Worm (Caenorhabditis elegans) whole organism, L3 larva: ENCODE results near the gene ZK1290.13.

Experiments
- R02D3.7 ChIP-seq: fragments of 150-350 bp; optimal IDR thresholded peaks from 2 replicates; lab custom pipeline; 2014; ENCODE audit warnings: missing biosample characterization, missing genetic modification characterization
- ZK546.5 ChIP-seq: sonication (generic microtip); optimal IDR thresholded peaks from 2 replicates; lab custom pipeline; 2017; ENCODE audit warnings: missing biosample characterization, missing genetic modification characterization
- aly-2 ChIP-seq: fragments of 150-350 bp; optimal IDR thresholded peaks from 2 replicates; lab custom pipeline; 2014; ENCODE audit warnings: missing biosample characterization, missing genetic modification characterization
- ama-1 ChIP-seq: fragments of 150-350 bp; optimal IDR thresholded peaks from 2 replicates; lab custom pipeline; 2018
- ceh-16 ChIP-seq: sonication (generic microtip); optimal IDR thresholded peaks from 2 replicates; lab custom pipeline; 2017; ENCODE audit warnings: missing biosample characterization, missing genetic modification characterization
- ceh-28 ChIP-seq: fragments of 150-350 bp; optimal IDR thresholded peaks from 2 replicates; lab custom pipeline; 2014; ENCODE audit warnings: missing biosample characterization, missing genetic modification reagents, missing genetic modification characterization
- ceh-82 ChIP-seq: fragments of 150-350 bp; optimal IDR thresholded peaks from 2 replicates; lab custom pipeline; 2014; ENCODE audit warnings: missing biosample characterization, missing genetic modification characterization
- ceh-9 ChIP-seq: sonication (generic microtip); optimal IDR thresholded peaks from 2 replicates; lab custom pipeline; 2018; ENCODE audit warnings: missing biosample characterization, missing genetic modification characterization
- egl-27 ChIP-seq: sonication (generic microtip); optimal IDR thresholded peaks from 4 replicates; lab custom pipeline; 2017; ENCODE audit warnings: missing biosample characterization, missing genetic modification reagents, missing genetic modification characterization
- egl-5 ChIP-seq: fragments of 150-350 bp; optimal IDR thresholded peaks from 2 replicates; lab custom pipeline; 2017; ENCODE audit warnings: missing biosample characterization, missing genetic modification reagents, missing genetic modification characterization, inconsistent platforms
- elt-1 ChIP-seq: fragments of 150-350 bp; optimal IDR thresholded peaks from 2 replicates; lab custom pipeline; 2014; ENCODE audit warnings: missing biosample characterization, missing genetic modification characterization
- elt-2 ChIP-seq: sonication (generic microtip); optimal IDR thresholded peaks from 2 replicates; lab custom pipeline; 2016; ENCODE audit warnings: missing genetic modification reagents, mild to moderate bottlenecking, missing genetic modification characterization, missing compliant biosample characterization
- elt-3 ChIP-seq, 3 experiments: fragments of 150-350 bp in 1 of 3; sonication (generic microtip) in 2 of 3; optimal IDR thresholded peaks; 2 replicates in 2 of 3; 4 replicates in 1 of 3; lab custom pipeline; 2014 to 2017; ENCODE audit warnings: missing biosample characterization in 3 of 3, missing genetic modification characterization in 3 of 3
- eor-1 ChIP-seq, 2 experiments: fragments of 150-350 bp; optimal IDR thresholded peaks; 2 replicates each; lab custom pipeline; 2014 to 2018; ENCODE audit warnings: missing biosample characterization in 2 of 2, missing genetic modification characterization in 2 of 2
- fkh-10 ChIP-seq: sonication (generic microtip); optimal IDR thresholded peaks from 2 replicates; lab custom pipeline; 2017; ENCODE audit warnings: missing biosample characterization, missing genetic modification reagents, missing genetic modification characterization
- fkh-2 ChIP-seq: fragments of 150-350 bp; optimal IDR thresholded peaks from 2 replicates; lab custom pipeline; 2014; ENCODE audit warnings: missing biosample characterization, missing genetic modification reagents, missing genetic modification characterization
- hmg-11 ChIP-seq: sonication (generic microtip); optimal IDR thresholded peaks from 2 replicates; lab custom pipeline; 2016; ENCODE audit warnings: missing genetic modification characterization, missing compliant biosample characterization
- jun-1 ChIP-seq: fragments of 150-350 bp; optimal IDR thresholded peaks from 2 replicates; lab custom pipeline; 2014; ENCODE audit warnings: missing biosample characterization, missing genetic modification reagents, missing genetic modification characterization
- lin-15B ChIP-seq: fragments of 150-350 bp; optimal IDR thresholded peaks from 2 replicates; lab custom pipeline; 2014; ENCODE audit warnings: missing biosample characterization, missing genetic modification characterization
- mdl-1 ChIP-seq: fragments of 150-350 bp; optimal IDR thresholded peaks from 2 replicates; lab custom pipeline; 2014; ENCODE audit warnings: missing biosample characterization, missing genetic modification characterization
- mml-1 ChIP-seq: fragments of 150-350 bp; sonication (generic microtip); optimal IDR thresholded peaks from 3 replicates; lab custom pipeline; 2014; ENCODE audit warnings: missing biosample characterization, missing genetic modification characterization
- nfya-1 ChIP-seq: sonication (generic microtip); optimal IDR thresholded peaks from 2 replicates; lab custom pipeline; 2017; ENCODE audit warnings: missing genetic modification characterization, mild to moderate bottlenecking, missing compliant biosample characterization, antibody characterized with exemption, moderate library complexity; ENCODE audit not compliant: insufficient read depth
- nhr-11 ChIP-seq: fragments of 150-350 bp; optimal IDR thresholded peaks from 2 replicates; lab custom pipeline; 2014; ENCODE audit warnings: missing biosample characterization, missing genetic modification characterization
- nhr-12 ChIP-seq: fragments of 150-350 bp; optimal IDR thresholded peaks from 2 replicates; lab custom pipeline; 2014; ENCODE audit warnings: missing biosample characterization, missing genetic modification characterization
- nhr-23 ChIP-seq: fragments of 150-350 bp; optimal IDR thresholded peaks from 2 replicates; lab custom pipeline; 2014; ENCODE audit warnings: missing biosample characterization, missing genetic modification reagents, missing genetic modification characterization
- nhr-237 ChIP-seq: fragments of 150-350 bp; optimal IDR thresholded peaks from 2 replicates; lab custom pipeline; 2014; ENCODE audit warnings: missing biosample characterization, missing genetic modification characterization
- nhr-25 ChIP-seq: sonication (generic microtip); optimal IDR thresholded peaks from 2 replicates; lab custom pipeline; 2017; ENCODE audit warnings: missing biosample characterization, missing genetic modification characterization
- nhr-28 ChIP-seq: fragments of 150-350 bp; optimal IDR thresholded peaks from 2 replicates; lab custom pipeline; 2014; ENCODE audit warnings: missing biosample characterization, missing genetic modification characterization
- nhr-67 ChIP-seq: fragments of 150-350 bp; optimal IDR thresholded peaks from 2 replicates; lab custom pipeline; 2014; ENCODE audit warnings: missing biosample characterization, missing genetic modification characterization
- pha-4 ChIP-seq: fragments of 150-350 bp; optimal IDR thresholded peaks from 2 replicates; lab custom pipeline; 2014; ENCODE audit warnings: missing biosample characterization, missing genetic modification reagents, missing genetic modification characterization
- pqm-1 ChIP-seq: fragments of 150-350 bp; optimal IDR thresholded peaks from 2 replicates; lab custom pipeline; 2017; ENCODE audit warnings: missing biosample characterization, missing genetic modification characterization, inconsistent platforms
- sea-2 ChIP-seq: fragments of 150-350 bp; sonication (generic microtip); optimal IDR thresholded peaks from 4 replicates; lab custom pipeline; 2014; ENCODE audit warnings: missing biosample characterization, missing genetic modification reagents, missing genetic modification characterization
- skn-1 ChIP-seq: fragments of 150-350 bp; optimal IDR thresholded peaks from 2 replicates; lab custom pipeline; 2014; ENCODE audit warnings: missing biosample characterization, missing genetic modification characterization
- tbx-2 ChIP-seq: sonication (generic microtip); optimal IDR thresholded peaks from 2 replicates; lab custom pipeline; 2016; ENCODE audit warnings: mild to moderate bottlenecking, missing genetic modification characterization, missing compliant biosample characterization
- unc-62 ChIP-seq: fragments of 150-350 bp; sonication (generic microtip); optimal IDR thresholded peaks from 4 replicates; lab custom pipeline; 2014; ENCODE audit warnings: missing biosample characterization, missing genetic modification reagents, missing genetic modification characterization
- ztf-11 ChIP-seq: fragments of 150-350 bp; optimal IDR thresholded peaks from 2 replicates; lab custom pipeline; 2014; ENCODE audit warnings: missing biosample characterization, missing genetic modification characterization

The ZK1290.13 gene

DNA sequence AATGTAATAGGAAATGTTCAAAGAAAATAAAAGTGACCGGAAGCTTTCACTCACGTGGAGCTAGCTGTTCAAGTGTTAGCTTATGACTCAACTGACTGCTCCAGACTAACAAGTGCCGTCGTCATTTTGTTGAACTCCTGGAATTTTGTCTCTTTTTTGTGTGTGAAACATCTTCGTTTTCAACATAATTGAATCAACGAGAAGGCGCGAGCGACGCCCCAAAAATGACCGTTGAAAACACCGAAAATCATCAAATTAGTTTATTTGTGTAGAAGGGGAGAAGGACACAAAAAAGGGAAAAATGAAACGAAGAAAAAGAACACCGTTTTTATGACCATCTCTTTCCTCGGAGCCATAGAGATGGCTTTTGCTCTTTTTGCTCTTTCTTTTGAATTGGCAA, 20.6 kb downstream of the ZK1290.13 start, which contains the start of gene ZK1290.14:
Gene ZK1290.14 (minus strand): TSS at position 139 of the 400 bp plus-strand sequence.
- no peak for TF ChIP-seq nhr-67 (tag; lab: Kevin White, UChicago)
- no peak for TF ChIP-seq ZK546.5 (tag; lab: Kevin White, UChicago)
- no peak for TF ChIP-seq nhr-11 (tag; lab: Kevin White, UChicago)
- TF ChIP-seq ceh-28, result no peak
- TF ChIP-seq eor-1 (tag; optimal IDR thresholded peaks at IDR 0.05; lab: Kevin White, UChicago), result no peak

- TF ChIP-seq pqm-1 (tag; lab: Kevin White, UChicago) (peak; percentile 26), nhr-12 (tag; lab: Kevin White, UChicago) (no peak), hmg-11 (tag; lab: Kevin White, UChicago) (no peak), nfya-1 (tag; lab: Kevin White, UChicago) (no peak), nhr-25 (tag; lab: Kevin White, UChicago) (peak; percentile 51), fkh-10 (no peak), R02D3.7 (tag; lab: Kevin White, UChicago) (no peak), jun-1 (tag; lab: Kevin White, UChicago) (peak; percentile 13), ZK546.5 (tag; lab: Kevin White, UChicago) (no peak), pha-4 (tag; lab: Kevin White, UChicago) (peak; percentile 54), sea-2 (GFP tag; lab: Kevin White, UChicago) (no peak), aly-2 (tag; lab: Kevin White, UChicago) (no peak), elt-1 (tag; lab: Kevin White, UChicago) (no peak), elt-3 (tag; optimal IDR thresholded peaks at IDR 0.05; lab: Kevin White, UChicago) (no peak), skn-1 (tag; lab: Kevin White, UChicago) (no peak), unc-62 (GFP tag; lab: Kevin White, UChicago) (peak; percentile 10)
Observed at ce11 chrII:7557981-7558380, 23.2 kb downstream of the ZK1290.13 start.

ce11 chrII:7558864-7559263, 24.1 kb downstream of the ZK1290.13 start:
- TF ChIP-seq nhr-12 (tag; lab: Kevin White, UChicago) (no peak), fkh-2 (tag; lab: Kevin White, UChicago) (no peak), mml-1 (tag; lab: Kevin White, UChicago) (no peak), ceh-16 (no peak), unc-62 (GFP tag; lab: Kevin White, UChicago) (no peak), fkh-10 (peak; percentile 72), egl-5 (tag; lab: Kevin White, UChicago) (no peak), nhr-23 (tag; lab: Kevin White, UChicago) (no peak), R02D3.7 (tag; lab: Kevin White, UChicago) (no peak)

ce11 chrII:7560844-7561243, 26.0 kb downstream of the ZK1290.13 start:
- TF ChIP-seq egl-5 (tag; lab: Kevin White, UChicago), result no peak
- no peak for TF ChIP-seq egl-27
- TF ChIP-seq ceh-82, result no peak
- no peak for TF ChIP-seq hmg-11 (tag; lab: Kevin White, UChicago)
- TF ChIP-seq nfya-1 (tag; lab: Kevin White, UChicago), result no peak
- TF ChIP-seq ZK546.5 (tag; lab: Kevin White, UChicago), result no peak
- no peak for TF ChIP-seq ceh-28
- no peak for TF ChIP-seq nhr-67 (tag; lab: Kevin White, UChicago)
- no peak for TF ChIP-seq pha-4 (tag; lab: Kevin White, UChicago)
- TF ChIP-seq ceh-16, result no peak
- TF ChIP-seq tbx-2 (tag; lab: Kevin White, UChicago), result no peak
- TF ChIP-seq nhr-25 (tag; lab: Kevin White, UChicago), result no peak
- TF ChIP-seq nhr-237 (tag; lab: Kevin White, UChicago), result no peak

DNA sequence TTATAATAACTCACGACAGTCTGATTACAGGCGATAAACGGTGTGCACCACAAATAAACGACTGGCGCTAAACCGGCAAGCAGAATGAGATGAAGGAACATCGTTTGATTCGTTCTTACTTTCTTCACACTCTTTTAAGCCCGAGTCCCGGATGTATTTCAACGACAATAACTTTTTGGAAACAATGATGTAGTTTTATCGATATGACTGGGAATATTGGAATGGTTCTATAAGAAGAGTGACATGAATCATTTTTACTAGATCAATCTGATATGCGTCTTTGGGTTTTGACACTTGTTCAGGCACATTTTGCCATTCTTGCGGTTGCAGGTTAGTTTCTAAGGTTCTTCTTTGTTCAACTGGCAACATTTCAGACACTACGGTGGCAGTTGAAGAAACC, 26.7 kb downstream of the ZK1290.13 start, which contains the start of the genes ZK1290.11 and ZK1290.1:
Gene ZK1290.11 (minus strand): TSS at position 101 of the 400 bp plus-strand sequence.
Gene ZK1290.1 (plus strand): TSS at position 271 of the 400 bp plus-strand sequence.
- TF ChIP-seq nfya-1 (tag; lab: Kevin White, UChicago), result no peak
- no peak for TF ChIP-seq mdl-1
- no peak for TF ChIP-seq nhr-25 (tag; lab: Kevin White, UChicago)
- TF ChIP-seq egl-5 (tag; lab: Kevin White, UChicago), result no peak
- no peak for TF ChIP-seq ceh-9 (tag; lab: Kevin White, UChicago)
- no peak for TF ChIP-seq jun-1 (tag; lab: Kevin White, UChicago)
- TF ChIP-seq nhr-67 (tag; lab: Kevin White, UChicago), result no peak
- TF ChIP-seq elt-2 (tag; lab: Kevin White, UChicago), result no peak
- TF ChIP-seq ztf-11 (tag; lab: Kevin White, UChicago), result no peak
- no peak for TF ChIP-seq lin-15B (tag; lab: Kevin White, UChicago)
- no peak for TF ChIP-seq skn-1 (tag; lab: Kevin White, UChicago)
- no peak for TF ChIP-seq ZK546.5 (tag; lab: Kevin White, UChicago)
- no peak for TF ChIP-seq ama-1 (lab: Kevin White, UChicago)
- TF ChIP-seq pha-4 (tag; lab: Kevin White, UChicago), result no peak
- no peak for TF ChIP-seq nhr-28 (tag; lab: Kevin White, UChicago)
